Fruit fly (Drosophila melanogaster): ENCODE results near the gene CG32547.

CG32547 gene

dm6 chrX:18407394-18407721 lies 71.9 kb downstream of the CG32547 start (continued):
- TF ChIP-seq acj6 (GFP tag; optimal IDR thresholded peaks at IDR 0.05) (no peak), CG3032 (tag; optimal IDR thresholded peaks at IDR 0.05) (no peak), Eip93F (GFP tag; optimal IDR thresholded peaks at IDR 0.05) (no peak), CG8319 (GFP tag; optimal IDR thresholded peaks at IDR 0.05) (no peak), fd85E (GFP tag; optimal IDR thresholded peaks at IDR 0.05) (no peak), dsx (GFP tag; optimal IDR thresholded peaks at IDR 0.05; ENCODE audit: poor library complexity, severe bottlenecking) (no peak), CG32006 (GFP tag; optimal IDR thresholded peaks at IDR 0.05) (peak; percentile 49), CG3919 (GFP tag; optimal IDR thresholded peaks at IDR 0.05) (no peak), CG11902 (GFP tag; optimal IDR thresholded peaks at IDR 0.05) (no peak), CG16779 (tag; optimal IDR thresholded peaks at IDR 0.05) (no peak), Eip78C (GFP tag) (peak; percentile 59), Sox14 (GFP tag; optimal IDR thresholded peaks at IDR 0.05) (no peak)

- TF ChIP-seq Eip78C (GFP tag) (peak; percentile 28), CG8319 (GFP tag; optimal IDR thresholded peaks at IDR 0.05) (no peak), Ets96B (tag; optimal IDR thresholded peaks at IDR 0.05) (no peak), svp (GFP tag) (peak; percentile 61), CG11902 (GFP tag; optimal IDR thresholded peaks at IDR 0.05) (no peak), Sox15 (GFP tag; optimal IDR thresholded peaks at IDR 0.05) (no peak), CG4318 (GFP tag; optimal IDR thresholded peaks at IDR 0.05) (no peak), vri (GFP tag; optimal IDR thresholded peaks at IDR 0.05) (no peak), CG32006 (GFP tag; optimal IDR thresholded peaks at IDR 0.05) (peak; percentile 28), CG6276 (GFP tag; optimal IDR thresholded peaks at IDR 0.05) (no peak), Hr38 (GFP tag; optimal IDR thresholded peaks at IDR 0.05) (no peak), CG16779 (tag; optimal IDR thresholded peaks at IDR 0.05) (no peak), CG6808 (GFP tag; optimal IDR thresholded peaks at IDR 0.05) (no peak), OdsH (GFP tag; optimal IDR thresholded peaks at IDR 0.05) (no peak), fd59A (GFP tag; optimal IDR thresholded peaks at IDR 0.05) (no peak), Smox (GFP tag; optimal IDR thresholded peaks at IDR 0.05) (no peak), Sox14 (GFP tag; optimal IDR thresholded peaks at IDR 0.05) (no peak), CG7368 (GFP tag; optimal IDR thresholded peaks at IDR 0.05) (no peak)
Measured at dm6 chrX:18406593-18407393, 72.5 kb downstream of the CG32547 start.

DNA sequence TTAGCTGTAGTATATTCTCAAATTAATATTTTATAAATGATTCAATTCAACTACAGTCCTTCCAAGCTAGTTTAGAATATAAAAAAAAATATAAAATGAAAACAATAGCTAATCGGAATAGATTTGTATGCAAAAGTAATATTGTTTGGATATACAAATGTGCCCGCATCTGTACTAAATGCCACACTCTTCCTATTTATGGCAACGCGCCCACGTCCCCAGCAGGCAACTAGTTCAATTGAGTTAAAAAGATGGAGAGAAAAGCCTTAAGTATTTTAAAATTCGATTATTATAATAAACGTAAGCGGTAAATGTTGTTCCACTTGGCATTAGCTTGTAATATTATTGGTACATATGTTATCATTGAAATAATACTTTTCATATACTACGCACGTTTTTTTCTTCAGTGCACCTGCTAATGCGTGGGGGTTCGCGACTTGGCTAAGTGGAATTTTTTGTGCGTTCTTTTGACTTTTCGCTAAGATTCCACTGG lies 73.7 kb downstream of the CG32547 start:
- peak; percentile 78 for TF ChIP-seq Hr4 (GFP tag; optimal IDR thresholded peaks at IDR 0.05)
- peak; percentile 31 for TF ChIP-seq CG10631 (GFP tag; optimal IDR thresholded peaks at IDR 0.05)
- TF ChIP-seq CG8119 (GFP tag; IDR thresholded peaks at IDR 0.05), result peak; percentile 72
- TF ChIP-seq salr (GFP tag; optimal IDR thresholded peaks at IDR 0.05), result peak in 1 of 2 experiments; percentile 66
- peak; percentile 5 for TF ChIP-seq esn (GFP tag; optimal IDR thresholded peaks at IDR 0.05)
- TF ChIP-seq Eip75B (GFP tag; optimal IDR thresholded peaks at IDR 0.05), result peak; percentile 1
- TF ChIP-seq acj6 (GFP tag; optimal IDR thresholded peaks at IDR 0.05), result peak; percentile 29
- no peak for TF ChIP-seq lz (GFP tag; optimal IDR thresholded peaks at IDR 0.05)
- TF ChIP-seq CG7368 (GFP tag; optimal IDR thresholded peaks at IDR 0.05), result no peak
- no peak for TF ChIP-seq Ets21C (GFP tag; optimal IDR thresholded peaks at IDR 0.05)
- TF ChIP-seq CG6854 (GFP tag; optimal IDR thresholded peaks at IDR 0.05), result no peak
- peak; percentile 9; the same call in 1 of the 2 replicates for TF ChIP-seq Gug (GFP tag; IDR thresholded peaks at IDR 0.05)
- TF ChIP-seq OdsH (GFP tag; optimal IDR thresholded peaks at IDR 0.05), result peak; percentile 48
- TF ChIP-seq CG32006 (GFP tag; optimal IDR thresholded peaks at IDR 0.05), result peak; percentile 85
- TF ChIP-seq Blimp-1 (GFP tag; optimal IDR thresholded peaks at IDR 0.05), result no peak
- TF ChIP-seq achi (GFP tag; optimal IDR thresholded peaks at IDR 0.05), result peak; percentile 26
- TF ChIP-seq eg (GFP tag; IDR thresholded peaks at IDR 0.05), result peak; percentile 66
- TF ChIP-seq fkh (GFP tag; optimal IDR thresholded peaks at IDR 0.05), result no peak
- no peak for TF ChIP-seq CG1621 (tag; optimal IDR thresholded peaks at IDR 0.05)
- peak; percentile 80 for TF ChIP-seq CG15336 (GFP tag; IDR thresholded peaks at IDR 0.05)
- peak; percentile 16 for TF ChIP-seq Met (GFP tag; optimal IDR thresholded peaks at IDR 0.05)
- peak; percentile 79 for TF ChIP-seq Eip78C (GFP tag)
- TF ChIP-seq CG8632 (GFP tag; optimal IDR thresholded peaks at IDR 0.05), result peak; percentile 11
- peak; percentile 64 for TF ChIP-seq Lpt (GFP tag; optimal IDR thresholded peaks at IDR 0.05)
- peak; percentile 22; the same call in 1 of the 2 replicates for TF ChIP-seq CG11294 (GFP tag; IDR thresholded peaks at IDR 0.05)
- TF ChIP-seq Smox (GFP tag; optimal IDR thresholded peaks at IDR 0.05), result no peak
- TF ChIP-seq Sox102F (GFP tag; optimal IDR thresholded peaks at IDR 0.05), result peak; percentile 6
- TF ChIP-seq Hr39 (GFP tag; optimal IDR thresholded peaks at IDR 0.05), result peak; percentile 3
- TF ChIP-seq Sox15 (GFP tag; optimal IDR thresholded peaks at IDR 0.05), result no peak
- no peak for TF ChIP-seq dsx (GFP tag; optimal IDR thresholded peaks at IDR 0.05; ENCODE audit: poor library complexity, severe bottlenecking)

Data from whole organism, prepupa.